Worm (Caenorhabditis elegans) whole organism, late embryonic: ENCODE data around the gene osm-7.

Experiments used
- ama-1 ChIP-seq: fragments of 150-350 bp; optimal IDR thresholded peaks from 2 replicates; lab custom pipeline; 2014
- ceh-2 ChIP-seq: sonication (generic microtip); optimal IDR thresholded peaks from 2 replicates; lab custom pipeline; 2016; ENCODE audit warnings: missing genotype, missing genetic modification characterization, missing compliant biosample characterization
- ceh-22 ChIP-seq: sonication (generic microtip); optimal IDR thresholded peaks from 2 replicates; lab custom pipeline; 2017; ENCODE audit warnings: missing biosample characterization, missing genetic modification characterization
- dmd-4 ChIP-seq: sonication (generic microtip); optimal IDR thresholded peaks from 2 replicates; lab custom pipeline; 2016; ENCODE audit warnings: borderline replicate concordance, missing genetic modification characterization, missing compliant biosample characterization
- fax-1 ChIP-seq: sonication (generic microtip); optimal IDR thresholded peaks from 2 replicates; lab custom pipeline; 2016; ENCODE audit warnings: missing genotype, missing genetic modification characterization, missing compliant biosample characterization
- pat-9 ChIP-seq: fragments of 200-800 bp; sonication (Bioruptor generic); optimal IDR thresholded peaks from 2 replicates; lab custom pipeline; 2018; ENCODE audit warnings: mild to moderate bottlenecking, missing genetic modification characterization, moderate library complexity, missing compliant biosample characterization
- pqm-1 ChIP-seq: sonication (generic microtip); optimal IDR thresholded peaks from 2 replicates; lab custom pipeline; 2016; ENCODE audit warnings: missing genetic modification characterization, missing compliant biosample characterization
- ref-2 ChIP-seq: sonication (generic microtip); optimal IDR thresholded peaks from 2 replicates; lab custom pipeline; 2016; ENCODE audit warnings: missing genetic modification characterization, missing compliant biosample characterization

DNA sequence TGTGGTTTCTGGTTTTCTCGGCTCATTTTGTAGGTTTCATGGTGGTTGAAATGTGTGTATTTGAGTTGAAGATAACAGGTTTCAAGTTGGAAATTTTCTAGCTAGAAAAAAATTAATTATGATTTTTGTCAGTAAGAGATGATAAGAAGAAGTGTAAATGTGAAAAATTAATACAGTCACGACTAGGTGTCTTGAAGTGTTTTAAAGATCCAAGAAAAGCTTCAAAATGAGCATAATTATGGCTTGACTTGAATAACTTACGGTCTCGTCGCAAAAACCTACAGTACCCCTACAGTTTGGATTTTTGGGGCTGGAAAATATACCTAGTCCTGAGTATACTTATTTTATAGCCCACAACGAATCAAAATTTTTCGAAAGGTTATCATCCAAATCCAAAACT is 5.6 kb upstream of the osm-7 start, which contains the start of gene exc-12:
- TF ChIP-seq pqm-1 (tag; lab: Kevin White, UChicago) (no peak), pat-9 (tag; lab: Kevin White, UChicago) (no peak), dmd-4 (tag; lab: Kevin White, UChicago) (no peak), ref-2 (tag; lab: Kevin White, UChicago) (no peak), fax-1 (no peak), ceh-22 (tag; lab: Kevin White, UChicago) (no peak), ama-1 (lab: Kevin White, UChicago) (no peak), ceh-2 (tag; lab: Kevin White, UChicago) (no peak)
